Worm (Caenorhabditis elegans) whole organism, L4/young adult: ENCODE results near the gene pie-1.

Experiments used
- W03F9.2 ChIP-seq: fragments of 150-350 bp; optimal IDR thresholded peaks from 2 replicates; lab custom pipeline; 2014; ENCODE audit warnings: missing biosample characterization, missing genetic modification characterization
- dao-5 ChIP-seq: sonication (generic microtip); optimal IDR thresholded peaks from 2 replicates; lab custom pipeline; 2016; ENCODE audit warnings: missing genotype, missing genetic modification characterization, moderate library complexity, missing compliant biosample characterization
- him-1 ChIP-seq: sonication (generic microtip); optimal IDR thresholded peaks from 2 replicates; lab custom pipeline; 2016; ENCODE audit warnings: missing genotype, missing genetic modification reagents, missing genetic modification characterization, missing compliant biosample characterization

ce11 chrIII:12430209-12430608, 3.5 kb downstream of the pie-1 start, which contains the start of gene Y49E10.16:
- no peak for TF ChIP-seq him-1 (tag; lab: Kevin White, UChicago)
- no peak for TF ChIP-seq dao-5 (tag; lab: Kevin White, UChicago)
- no peak for TF ChIP-seq W03F9.2 (tag; lab: Kevin White, UChicago)
